Fruit fly (Drosophila melanogaster): ENCODE measurements around the gene CG2656.

DNA sequence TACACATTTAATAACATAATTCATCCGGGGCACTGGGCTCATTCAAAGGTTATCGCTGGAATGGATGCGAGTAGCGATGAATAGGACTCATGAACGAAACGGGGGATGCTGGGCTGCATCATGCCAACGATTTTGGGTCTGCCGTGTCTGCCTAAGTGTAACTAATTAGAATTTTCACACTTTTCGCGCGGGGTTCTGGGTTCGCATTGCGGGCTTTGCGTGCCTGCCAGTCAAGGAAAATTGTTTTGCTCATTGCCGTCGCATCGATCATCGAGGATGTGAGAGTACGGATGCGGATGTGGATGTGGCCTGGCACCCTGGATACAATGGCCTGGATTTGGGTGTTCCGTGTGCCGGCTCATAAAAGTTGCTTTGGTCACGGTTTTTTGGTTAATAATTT lies 6.5 kb upstream of the CG2656 start:
- TF ChIP-seq Myc (optimal IDR thresholded peaks at IDR 0.05) (no peak), ttk (optimal IDR thresholded peaks at IDR 0.05) (no peak), Sin3A (optimal IDR thresholded peaks at IDR 0.05) (no peak), h (optimal IDR thresholded peaks at IDR 0.05) (no peak)
